Worm (Caenorhabditis elegans) whole organism, midembryonic: ENCODE results near the gene fbxa-27.

Source experiments
- T22C8.4 ChIP-seq: fragments of 200-800 bp; sonication (Bioruptor generic); IDR thresholded peaks from 2 replicates; pipeline ENCODE4 v1.3.6; 2022; ENCODE audit warnings: missing genetic modification characterization, missing compliant biosample characterization
- cog-1 ChIP-seq: sonication (generic microtip); optimal IDR thresholded peaks from 2 replicates; lab custom pipeline; 2016; ENCODE audit warnings: missing genetic modification characterization, missing compliant biosample characterization
- klf-2 ChIP-seq: fragments of 200-800 bp; sonication (Bioruptor generic); conservative IDR thresholded peaks from 2 replicates; pipeline ENCODE4 v1.3.6; 2022; ENCODE audit warnings: missing genetic modification reagents, missing genetic modification characterization, missing compliant biosample characterization
- med-1 ChIP-seq: sonication (generic microtip); optimal IDR thresholded peaks from 2 replicates; lab custom pipeline; 2017; ENCODE audit warnings: missing genetic modification characterization, mild to moderate bottlenecking, missing compliant biosample characterization, antibody characterized with exemption, missing genetic modification reagents; ENCODE audit not compliant: insufficient read depth
- tab-1 ChIP-seq: fragments of 200-800 bp; sonication (Bioruptor generic); IDR thresholded peaks from 2 replicates; pipeline ENCODE4 v1.3.6; 2022; ENCODE audit warnings: missing genetic modification characterization, missing compliant biosample characterization
- ztf-29 ChIP-seq: fragments of 200-800 bp; sonication (Bioruptor generic); IDR thresholded peaks from 2 replicates; pipeline ENCODE4 v1.3.6; 2022; ENCODE audit warnings: missing genetic modification reagents, missing genetic modification characterization, missing compliant biosample characterization

DNA sequence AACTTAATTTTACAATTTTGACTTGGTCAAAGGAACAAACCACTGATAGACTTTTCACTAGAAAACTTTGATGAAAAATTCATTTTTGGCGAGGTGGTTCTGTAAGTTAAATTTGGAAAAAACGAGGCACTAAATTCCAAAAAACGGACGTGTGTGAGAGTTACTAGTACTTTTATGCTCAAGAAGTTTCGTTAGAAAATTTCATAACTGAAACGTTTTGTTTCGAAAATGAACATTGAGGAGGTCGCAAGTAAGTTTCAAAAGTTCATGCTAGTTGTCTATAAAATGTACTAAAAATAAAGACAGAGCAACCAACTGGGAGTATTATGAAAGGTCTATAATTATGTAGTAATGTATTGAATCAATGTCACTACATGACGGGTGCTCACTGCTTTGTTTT, 49.0 kb downstream of the fbxa-27 start, which contains the start of gene pals-17:
- no peak for TF ChIP-seq ztf-29 (GFP tag; lab: Robert Waterston, UW)
- no peak for TF ChIP-seq med-1
- TF ChIP-seq cog-1 (tag; lab: Kevin White, UChicago), result no peak
- no peak for TF ChIP-seq T22C8.4 (GFP tag; lab: Robert Waterston, UW)
- TF ChIP-seq tab-1, result no peak
- TF ChIP-seq klf-2 (GFP tag; lab: Robert Waterston, UW), result no peak
